Fruit fly (Drosophila melanogaster): ENCODE measurements around the gene CG32718.

CG32718 gene

DNA sequence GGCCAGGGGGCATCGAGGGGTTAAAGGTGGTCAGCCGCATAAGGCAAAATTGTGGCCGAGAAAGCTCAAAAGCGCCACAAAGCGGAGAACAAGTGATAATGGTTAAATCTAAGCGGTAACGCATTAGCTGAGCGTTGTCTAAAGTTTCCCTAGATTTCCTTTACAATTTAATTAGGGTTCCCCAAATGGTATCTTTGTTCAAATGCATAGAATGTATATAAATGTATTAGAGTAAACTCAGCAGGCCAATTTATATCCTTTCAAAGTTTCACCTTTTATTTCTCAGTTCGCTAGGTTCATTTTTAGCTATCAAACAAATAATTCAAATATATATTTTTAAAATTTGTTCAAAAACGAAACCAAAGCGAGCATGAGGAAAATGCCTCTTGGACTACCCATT lies at the start of gene CG32718:
Gene CG32718 (plus strand): TSS at position 301 of the 400 bp plus-strand sequence.
- no peak for TF ChIP-seq ttk (optimal IDR thresholded peaks at IDR 0.05)
- TF ChIP-seq psq (optimal IDR thresholded peaks at IDR 0.05): no peak
- TF ChIP-seq Myc (optimal IDR thresholded peaks at IDR 0.05): no peak
- TF ChIP-seq insv (optimal IDR thresholded peaks at IDR 0.05): no peak
- no peak for TF ChIP-seq Sin3A (optimal IDR thresholded peaks at IDR 0.05)
- TF ChIP-seq h (optimal IDR thresholded peaks at IDR 0.05): no peak

DNA sequence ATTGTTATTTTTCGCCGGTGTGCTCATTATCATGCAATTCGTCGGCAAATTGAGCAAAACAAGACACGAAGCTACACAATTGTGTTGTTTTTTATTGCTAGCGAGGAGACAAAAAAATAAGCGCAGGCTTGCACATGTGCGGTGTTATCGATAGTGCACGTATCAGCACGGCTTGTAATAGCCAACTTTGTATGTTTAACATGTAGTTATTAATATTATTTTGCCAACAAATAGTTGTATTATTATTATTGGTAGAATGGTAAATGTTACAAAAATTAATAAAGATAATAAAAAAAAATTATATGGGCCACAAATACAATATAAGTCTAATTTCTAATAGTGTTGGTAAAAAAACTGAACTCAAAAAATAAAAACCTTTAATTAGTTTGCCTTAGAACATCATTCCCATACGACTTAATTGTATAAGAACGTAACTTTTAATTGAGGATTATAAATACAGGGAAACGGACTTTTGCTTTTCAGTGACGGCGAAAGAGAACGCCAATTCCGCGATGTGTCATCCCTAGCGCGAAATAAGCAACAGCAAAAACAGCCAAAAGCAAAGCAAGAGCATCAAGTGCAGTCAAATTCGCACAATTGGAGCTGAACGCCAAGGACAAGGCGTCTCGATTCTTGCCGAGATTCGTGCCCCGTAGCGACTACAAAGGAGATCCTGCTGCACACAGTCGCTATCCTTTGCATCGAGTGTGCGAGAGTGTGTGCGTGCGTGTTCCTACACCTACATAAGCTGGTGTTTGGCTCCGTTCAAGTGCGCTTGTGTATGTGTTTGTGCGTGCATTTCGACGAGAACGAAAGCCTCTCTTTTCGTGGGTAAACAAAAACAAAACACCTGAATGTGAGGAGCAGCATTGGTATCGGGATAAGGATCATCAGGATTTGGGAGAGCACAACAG lies 49.5 kb upstream of the CG32718 start, which contains the start of the genes NELF-B and CG12155:
Gene NELF-B (minus strand): TSS at position 111 of the 914 bp plus-strand sequence.
Gene CG12155 (plus strand): TSS at position 505 of the 914 bp plus-strand sequence.
- TF ChIP-seq ttk (optimal IDR thresholded peaks at IDR 0.05) (no peak), Myc (optimal IDR thresholded peaks at IDR 0.05) (no peak), h (optimal IDR thresholded peaks at IDR 0.05) (peak; percentile 20), Sin3A (optimal IDR thresholded peaks at IDR 0.05) (no peak), psq (optimal IDR thresholded peaks at IDR 0.05) (no peak), insv (optimal IDR thresholded peaks at IDR 0.05) (no peak)

DNA sequence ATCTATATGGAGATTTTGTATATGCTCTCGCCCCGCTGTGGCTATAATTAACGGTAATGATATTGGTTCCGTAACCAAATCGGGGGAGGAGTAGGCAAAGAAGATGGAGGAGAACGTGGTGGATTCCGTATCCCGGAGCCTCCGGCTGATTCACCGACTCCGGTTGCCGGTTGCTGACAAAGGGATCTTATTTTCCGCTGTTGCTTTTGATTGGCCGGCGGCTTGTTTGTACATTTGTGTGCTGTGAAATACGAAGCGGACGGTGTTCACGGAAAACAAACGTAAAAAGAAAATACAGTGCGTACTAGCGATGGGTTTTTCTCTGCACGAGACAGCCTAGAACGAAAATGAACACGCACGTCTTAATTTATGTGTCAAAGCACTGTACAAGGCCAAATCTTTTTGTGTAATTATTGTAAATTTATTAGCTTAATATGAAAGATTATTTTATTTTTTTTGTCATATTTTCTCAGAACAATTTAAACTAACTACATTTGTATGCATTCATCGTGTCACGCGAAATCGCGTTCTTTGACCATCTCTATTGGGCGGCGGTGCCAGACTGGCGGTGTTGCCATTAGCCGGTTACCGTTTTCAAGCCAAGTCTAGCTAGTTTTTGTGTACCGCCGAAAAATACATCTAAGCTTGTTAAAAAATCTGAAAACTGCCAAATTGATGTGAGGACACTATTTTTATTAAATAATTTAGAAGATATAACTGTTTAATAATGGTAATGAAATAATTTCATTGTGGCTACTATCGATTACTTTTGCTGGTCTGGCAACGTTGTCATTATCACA lies 43.7 kb upstream of the CG32718 start, which contains the start of the genes Pdp and Rab39:
Gene Pdp (minus strand): TSS at position 521 of the 800 bp plus-strand sequence.
Gene Rab39 (plus strand): TSS at position 793 of the 800 bp plus-strand sequence.
- no peak for TF ChIP-seq ttk (optimal IDR thresholded peaks at IDR 0.05)
- TF ChIP-seq psq (optimal IDR thresholded peaks at IDR 0.05): peak; percentile 10
- TF ChIP-seq Myc (optimal IDR thresholded peaks at IDR 0.05): no peak

DNA sequence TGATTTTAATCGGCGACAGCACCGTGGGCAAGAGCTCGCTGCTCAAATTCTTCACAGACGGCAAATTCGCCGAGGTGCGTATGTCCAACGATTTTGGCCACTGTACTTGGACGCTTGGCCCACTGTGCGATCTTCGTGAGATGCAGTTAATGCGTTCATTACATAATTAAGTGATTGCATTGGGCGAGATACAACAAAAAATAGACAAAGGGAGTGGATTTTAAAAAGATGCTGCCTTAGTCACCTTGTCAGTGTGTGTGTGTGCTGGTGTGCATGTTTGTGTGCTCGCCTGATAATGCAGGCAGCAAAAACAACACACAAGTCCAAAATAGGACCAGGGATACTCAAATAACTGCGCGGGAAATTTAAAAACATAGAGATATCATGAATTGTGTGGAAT lies 42.7 kb upstream of the CG32718 start:
- TF ChIP-seq Sin3A (optimal IDR thresholded peaks at IDR 0.05) (no peak), ttk (optimal IDR thresholded peaks at IDR 0.05) (no peak), h (optimal IDR thresholded peaks at IDR 0.05) (no peak), psq (optimal IDR thresholded peaks at IDR 0.05) (no peak), Myc (optimal IDR thresholded peaks at IDR 0.05) (no peak), insv (optimal IDR thresholded peaks at IDR 0.05) (no peak)

DNA sequence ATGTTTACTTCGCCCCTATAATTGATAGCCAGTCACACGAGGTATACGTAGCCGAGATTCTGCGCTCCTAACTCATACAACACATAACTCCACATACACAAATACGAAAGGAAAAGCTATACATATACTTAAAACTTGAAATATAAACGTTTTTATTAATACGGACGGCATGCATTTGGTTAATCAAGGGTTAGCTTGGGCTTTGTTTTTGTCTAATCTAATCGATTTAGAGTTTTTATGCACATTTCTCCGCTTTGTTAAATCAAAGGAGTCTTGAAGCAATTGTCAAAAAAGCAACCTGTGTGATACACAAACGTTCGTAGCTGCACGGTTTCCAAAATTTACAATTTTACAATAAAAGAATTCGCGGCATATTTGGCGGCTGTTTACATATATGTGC lies 41.4 kb upstream of the CG32718 start, which contains the start of gene Tom40:
Gene Tom40 (plus strand): TSS at position 301 of the 400 bp plus-strand sequence.
- no peak for TF ChIP-seq h (optimal IDR thresholded peaks at IDR 0.05)
- TF ChIP-seq insv (optimal IDR thresholded peaks at IDR 0.05): no peak
- no peak for TF ChIP-seq Myc (optimal IDR thresholded peaks at IDR 0.05)
- no peak for TF ChIP-seq ttk (optimal IDR thresholded peaks at IDR 0.05)
- TF ChIP-seq Sin3A (optimal IDR thresholded peaks at IDR 0.05): no peak
- TF ChIP-seq psq (optimal IDR thresholded peaks at IDR 0.05): no peak

DNA sequence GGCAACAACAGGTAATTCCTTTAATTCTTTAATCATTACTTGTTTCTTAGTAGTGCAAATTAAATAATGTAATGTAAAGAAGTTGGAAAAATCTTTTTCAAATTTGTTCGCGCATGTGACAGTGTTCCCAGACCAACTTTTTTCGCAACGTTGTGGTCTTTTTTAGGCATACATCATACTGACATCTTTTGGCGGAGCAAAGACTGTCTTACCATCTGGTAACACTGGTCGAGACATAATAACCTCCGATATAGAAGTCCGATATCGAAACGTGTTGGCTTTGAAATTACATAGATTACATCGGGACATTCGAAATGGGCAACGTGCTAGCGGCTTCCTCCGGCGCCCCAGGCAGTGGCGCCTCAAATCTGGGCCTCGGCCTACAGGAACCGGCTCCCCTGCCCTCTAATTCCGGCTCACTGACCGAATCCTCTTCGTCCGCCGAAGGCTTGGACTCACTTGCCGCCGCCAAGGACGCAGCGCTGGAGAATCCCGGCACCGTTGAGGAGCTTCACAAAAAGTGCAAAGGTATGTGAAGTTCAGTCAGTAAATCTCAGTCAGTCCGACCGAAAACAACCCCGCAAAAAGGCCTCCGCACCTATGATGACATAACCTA lies 40.7 kb upstream of the CG32718 start:
- no peak for TF ChIP-seq ttk (optimal IDR thresholded peaks at IDR 0.05)
- TF ChIP-seq Myc (optimal IDR thresholded peaks at IDR 0.05): no peak
- TF ChIP-seq psq (optimal IDR thresholded peaks at IDR 0.05): no peak
- TF ChIP-seq h (optimal IDR thresholded peaks at IDR 0.05): no peak
- TF ChIP-seq insv (optimal IDR thresholded peaks at IDR 0.05): no peak

DNA sequence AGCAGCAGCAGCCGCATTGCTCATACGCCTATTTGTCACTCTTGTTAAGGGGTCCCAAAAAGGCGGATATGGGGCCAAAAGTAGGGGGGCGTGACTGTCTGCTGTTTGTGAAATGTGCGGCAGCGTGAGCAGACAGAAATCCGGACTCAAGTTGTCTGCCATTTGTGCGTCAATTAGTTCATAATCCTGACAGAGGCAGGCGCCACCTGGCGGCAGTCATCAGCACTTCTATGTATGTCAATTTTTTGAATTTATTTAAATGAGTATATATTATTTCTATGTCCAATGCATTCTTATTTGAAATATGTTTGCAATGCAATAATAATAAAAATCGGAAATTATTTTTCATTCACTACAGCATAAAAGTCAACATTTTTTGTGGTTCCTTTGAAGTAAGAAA lies 34.0 kb upstream of the CG32718 start:
- no peak for TF ChIP-seq h (optimal IDR thresholded peaks at IDR 0.05)

DNA sequence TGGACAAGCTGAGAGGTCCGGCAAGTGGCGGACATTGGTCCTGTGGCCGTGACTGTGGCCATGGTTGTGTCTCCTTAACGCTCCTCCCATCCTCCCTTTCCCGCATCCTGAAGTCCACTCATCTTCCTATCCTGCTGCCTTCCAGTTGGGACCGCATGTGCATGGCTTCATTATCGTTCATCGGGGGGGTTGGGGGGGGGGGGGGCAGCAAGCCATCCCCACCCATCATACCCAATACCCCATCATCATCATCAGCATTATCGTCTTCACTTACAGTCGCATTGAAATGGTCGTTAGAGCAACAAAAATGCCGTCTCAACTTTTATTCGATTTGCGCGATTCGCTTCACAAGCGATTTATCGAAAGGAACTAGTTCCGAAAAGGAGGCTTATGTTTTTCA lies 31.7 kb upstream of the CG32718 start:
- no peak for TF ChIP-seq psq (optimal IDR thresholded peaks at IDR 0.05)
- no peak for TF ChIP-seq h (optimal IDR thresholded peaks at IDR 0.05)
- TF ChIP-seq Sin3A (optimal IDR thresholded peaks at IDR 0.05): no peak
- no peak for TF ChIP-seq ttk (optimal IDR thresholded peaks at IDR 0.05)
- TF ChIP-seq Myc (optimal IDR thresholded peaks at IDR 0.05): no peak
- no peak for TF ChIP-seq insv (optimal IDR thresholded peaks at IDR 0.05)

DNA sequence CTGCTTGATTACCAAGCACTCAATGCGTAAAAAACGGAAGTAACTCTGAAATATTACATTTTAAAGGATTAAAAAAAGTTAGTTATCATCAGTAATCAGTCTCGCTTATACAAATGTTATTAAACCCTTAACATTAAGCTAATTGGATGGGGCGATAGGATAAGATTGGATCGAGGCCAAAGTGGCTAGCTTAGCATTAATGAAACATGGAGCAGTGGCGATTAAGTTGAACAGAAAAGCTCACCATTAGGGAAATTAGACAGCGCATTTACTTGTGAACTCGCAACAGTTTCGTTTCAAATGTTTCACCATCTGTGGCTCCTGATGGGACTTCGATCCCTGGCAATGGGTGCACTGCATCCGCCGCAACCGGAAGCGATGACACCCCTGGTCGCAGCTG lies 13.3 kb upstream of the CG32718 start, which contains the start of gene Ir7a:
Gene Ir7a (plus strand): TSS at position 301 of the 400 bp plus-strand sequence.
- TF ChIP-seq h (optimal IDR thresholded peaks at IDR 0.05): no peak
- TF ChIP-seq insv (optimal IDR thresholded peaks at IDR 0.05): no peak
- TF ChIP-seq Sin3A (optimal IDR thresholded peaks at IDR 0.05): no peak
- TF ChIP-seq psq (optimal IDR thresholded peaks at IDR 0.05): no peak
- no peak for TF ChIP-seq ttk (optimal IDR thresholded peaks at IDR 0.05)
- no peak for TF ChIP-seq Myc (optimal IDR thresholded peaks at IDR 0.05)

DNA sequence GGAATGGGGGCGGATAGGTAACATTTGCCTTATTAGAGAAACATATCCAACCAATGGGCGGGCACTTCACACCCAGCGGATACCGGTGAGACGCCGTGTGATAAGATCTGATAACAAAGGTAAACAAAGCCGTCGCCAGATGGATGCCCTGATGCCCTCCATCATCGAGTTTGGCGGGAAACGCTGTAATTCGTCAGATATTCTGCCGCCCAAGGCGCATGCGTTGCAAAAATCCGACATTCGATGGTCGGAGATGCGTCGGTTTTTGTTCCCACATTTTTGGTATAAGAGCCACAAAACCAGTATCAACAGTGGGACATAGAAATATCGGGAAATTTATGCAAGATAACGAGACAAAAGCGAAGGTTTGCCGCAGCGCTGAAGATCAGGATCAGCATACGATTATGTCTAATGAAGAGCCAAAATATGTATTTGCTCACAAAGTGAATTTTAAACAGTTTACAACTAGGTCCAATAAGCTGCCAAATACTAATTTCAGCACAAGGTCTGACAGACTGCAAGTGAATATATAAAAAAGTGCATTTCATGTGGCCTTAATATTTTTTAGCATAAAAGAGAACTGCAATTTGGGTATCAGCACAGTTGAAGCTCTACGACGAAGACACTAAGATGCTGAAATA lies 9.7 kb upstream of the CG32718 start, which contains the start of gene CG34338:
Gene CG34338 (plus strand): TSS at position 591 of the 641 bp plus-strand sequence.
- TF ChIP-seq psq (optimal IDR thresholded peaks at IDR 0.05): no peak
- no peak for TF ChIP-seq Myc (optimal IDR thresholded peaks at IDR 0.05)
- no peak for TF ChIP-seq insv (optimal IDR thresholded peaks at IDR 0.05)
- TF ChIP-seq h (optimal IDR thresholded peaks at IDR 0.05): no peak
- TF ChIP-seq ttk (optimal IDR thresholded peaks at IDR 0.05): no peak
- TF ChIP-seq Sin3A (optimal IDR thresholded peaks at IDR 0.05): no peak

DNA sequence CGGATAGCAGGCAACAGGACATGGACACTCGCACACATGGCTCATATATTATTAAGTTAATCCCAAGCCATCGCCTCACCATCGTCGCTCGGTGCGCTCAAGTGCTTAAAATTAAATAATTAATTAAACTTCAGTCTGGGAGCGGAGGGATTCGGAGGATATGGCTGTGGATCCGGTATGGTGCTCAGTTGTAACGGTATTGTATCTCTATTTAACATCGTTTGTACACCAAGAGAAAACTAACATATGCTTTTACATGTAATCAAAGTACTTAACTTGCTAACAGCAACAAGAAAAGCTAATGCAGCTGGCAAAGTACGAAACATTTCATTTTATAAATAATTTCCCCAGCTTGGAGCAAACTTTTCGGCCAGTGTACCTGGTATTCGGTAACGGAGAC lies 13.1 kb downstream of the CG32718 start:
- no peak for TF ChIP-seq Sin3A (optimal IDR thresholded peaks at IDR 0.05)
- no peak for TF ChIP-seq h (optimal IDR thresholded peaks at IDR 0.05)
- no peak for TF ChIP-seq psq (optimal IDR thresholded peaks at IDR 0.05)
- TF ChIP-seq Myc (optimal IDR thresholded peaks at IDR 0.05): no peak
- TF ChIP-seq insv (optimal IDR thresholded peaks at IDR 0.05): no peak
- no peak for TF ChIP-seq ttk (optimal IDR thresholded peaks at IDR 0.05)

Measured in Kc167 (cell line).